Fruit fly (Drosophila melanogaster): Measurements from ENCODE around the gene Ubr3.
A peak's percentile ranks its signal among the peaks of the same experiment; 100 is the strongest.

The Ubr3 gene

DNA sequence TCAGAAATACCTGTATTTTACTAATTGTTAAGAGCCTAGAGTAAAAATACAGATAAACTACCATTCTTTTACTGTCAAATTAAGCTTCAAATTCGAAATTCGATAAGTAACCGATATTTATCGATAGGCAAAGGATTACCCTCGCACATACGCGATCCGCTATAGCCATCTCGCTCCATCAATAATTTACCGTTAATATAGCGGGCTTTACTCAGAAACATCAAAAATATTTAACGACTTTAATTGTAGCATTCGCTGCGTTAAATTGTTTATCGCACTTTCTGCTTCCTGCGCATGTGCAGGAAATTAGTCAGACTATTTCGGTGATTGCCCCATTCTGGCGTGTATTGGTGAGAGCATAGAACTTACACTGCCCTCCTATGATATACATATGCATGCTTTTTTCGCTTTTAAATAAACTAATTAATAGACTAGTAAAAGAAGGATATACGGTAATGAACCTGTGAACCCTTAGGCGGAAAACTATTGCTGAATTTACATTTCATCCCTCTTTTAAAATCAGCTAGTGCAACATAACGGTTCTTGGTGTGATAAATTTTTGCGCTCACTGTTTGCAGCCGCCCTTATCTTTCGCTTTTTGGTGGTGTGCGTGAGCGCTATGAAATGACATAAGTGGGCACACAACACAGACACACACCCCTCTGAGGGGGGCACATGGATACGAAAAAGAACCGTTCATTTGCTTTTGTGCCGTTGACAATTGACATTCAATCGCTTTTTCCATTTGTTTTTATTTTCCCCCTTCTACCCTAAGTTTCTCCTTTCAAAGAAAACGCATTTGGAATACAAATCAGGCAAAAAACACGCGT, 27.2 kb upstream of the Ubr3 start, which contains the start of the genes dpr14 and spidey (continued):
- TF ChIP-seq dimm (GFP tag; IDR thresholded peaks at IDR 0.05), result peak; percentile 70; the same call in 1 of the 2 replicates
- no peak for TF ChIP-seq fru (optimal IDR thresholded peaks at IDR 0.05)
- peak; percentile 78 for TF ChIP-seq twi (tag; optimal IDR thresholded peaks at IDR 0.05)
- peak; percentile 11 for TF ChIP-seq gfzf (GFP tag; optimal IDR thresholded peaks at IDR 0.05)
- peak; percentile 86 for TF ChIP-seq CG14667 (GFP tag; IDR thresholded peaks at IDR 0.05)
- peak; percentile 81 for TF ChIP-seq ab (GFP tag; optimal IDR thresholded peaks at IDR 0.05)
- TF ChIP-seq nerfin-1 (tag; optimal IDR thresholded peaks at IDR 0.05), result peak; percentile 86
- peak; percentile 72 for TF ChIP-seq CG5953 (GFP tag; IDR thresholded peaks at IDR 0.05)
- TF ChIP-seq prd (optimal IDR thresholded peaks at IDR 0.05), result no peak
- TF ChIP-seq prd (GFP tag; IDR thresholded peaks at IDR 0.05), result peak; percentile 93
- peak in 1 of 2 experiments; percentile 84 for TF ChIP-seq Eip74EF (GFP tag; optimal IDR thresholded peaks at IDR 0.05)
- peak; percentile 97 for TF ChIP-seq sens (GFP tag)
- peak; percentile 88 for TF ChIP-seq CG32767 (GFP tag; IDR thresholded peaks at IDR 0.05)
- TF ChIP-seq CG6175 (GFP tag; IDR thresholded peaks at IDR 0.05), result peak; percentile 80
- peak; percentile 73 for TF ChIP-seq zen (tag; optimal IDR thresholded peaks at IDR 0.05)
- peak; percentile 56 for TF ChIP-seq luna (GFP tag; optimal IDR thresholded peaks at IDR 0.05)
- peak; percentile 89 for TF ChIP-seq ems (GFP tag; optimal IDR thresholded peaks at IDR 0.05)
- TF ChIP-seq Hr51 (GFP tag; optimal IDR thresholded peaks at IDR 0.05), result peak; percentile 80 to 91
- TF ChIP-seq ro (GFP tag; IDR thresholded peaks at IDR 0.05), result peak; percentile 42; the same call in 1 of the 2 replicates
- peak; percentile 87 for TF ChIP-seq CrebB (tag; optimal IDR thresholded peaks at IDR 0.05)
- peak; percentile 86 for TF ChIP-seq maf-S (GFP tag; optimal IDR thresholded peaks at IDR 0.05)
- no peak for TF ChIP-seq pita (GFP tag; optimal IDR thresholded peaks at IDR 0.05)
- TF ChIP-seq Dll (GFP tag; IDR thresholded peaks at IDR 0.05; ENCODE audit: partially characterized antibody), result peak; percentile 49; the same call in 3 of the 4 replicates
- TF ChIP-seq oc (tag; optimal IDR thresholded peaks at IDR 0.05), result peak; percentile 86
- TF ChIP-seq Fer2 (tag; optimal IDR thresholded peaks at IDR 0.05), result peak; percentile 86
- TF ChIP-seq cas (GFP tag; IDR thresholded peaks at IDR 0.05), result peak; percentile 67; the same call in 1 of the 2 replicates
- TF ChIP-seq bigmax (GFP tag; optimal IDR thresholded peaks at IDR 0.05), result peak; percentile 36
- peak; percentile 85 for TF ChIP-seq shn (GFP tag; optimal IDR thresholded peaks at IDR 0.05)
- peak; percentile 51; the same call in 1 of the 3 replicates for TF ChIP-seq CG16813 (GFP tag; IDR thresholded peaks at IDR 0.05; ENCODE audit: partially characterized antibody)
- TF ChIP-seq gcm2 (GFP tag; optimal IDR thresholded peaks at IDR 0.05), result peak; percentile 81

DNA sequence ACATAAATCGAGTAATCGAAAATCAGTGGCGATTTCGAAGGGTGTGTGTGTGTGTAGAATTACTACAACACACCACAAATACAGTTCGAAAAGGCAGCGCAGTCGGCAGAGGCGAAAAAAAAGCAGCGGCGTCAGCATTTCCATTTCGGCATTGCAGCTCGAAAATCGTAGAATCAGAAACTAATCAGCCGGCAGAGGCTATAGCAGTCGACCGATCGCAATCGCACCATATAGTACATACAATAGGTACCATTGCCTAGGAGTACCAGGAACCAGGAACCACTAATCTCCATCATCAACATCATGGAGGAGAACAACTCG, 26.7 kb upstream of the Ubr3 start:
- TF ChIP-seq CG14860 (GFP tag; IDR thresholded peaks at IDR 0.05; ENCODE audit: partially characterized antibody) (no peak), her (GFP tag; optimal IDR thresholded peaks at IDR 0.05) (no peak), ac (GFP tag; optimal IDR thresholded peaks at IDR 0.05) (no peak), CG30431 (GFP tag; optimal IDR thresholded peaks at IDR 0.05) (no peak), CG8290 (GFP tag; optimal IDR thresholded peaks at IDR 0.05) (no peak), CG8290 (tag; optimal IDR thresholded peaks at IDR 0.05) (no peak), CG14050 (GFP tag; IDR thresholded peaks at IDR 0.05) (no peak), CG13123 (GFP tag; optimal IDR thresholded peaks at IDR 0.05) (no peak), row (GFP tag; IDR thresholded peaks at IDR 0.05) (no peak), Optix (GFP tag; IDR thresholded peaks at IDR 0.05) (no peak), Hey (tag; optimal IDR thresholded peaks at IDR 0.05) (no peak), sr (GFP tag; IDR thresholded peaks at IDR 0.05) (no peak), Adf1 (GFP tag; IDR thresholded peaks at IDR 0.05) (peak; percentile 5), CG12299 (tag; optimal IDR thresholded peaks at IDR 0.05) (no peak), Dref (GFP tag; IDR thresholded peaks at IDR 0.05) (0 out of 2 replicates have a peak, but pooled peaks have one; percentile 1)

All from whole organism, embryonic.